Worm (Caenorhabditis elegans) whole organism, L3 larva: ENCODE measurements around the gene C18D11.1.
A peak's percentile ranks its signal among the peaks of the same experiment; 100 is the strongest.

Experiments used
- elt-3 ChIP-seq, 3 experiments: fragments of 150-350 bp in 1 of 3; sonication (generic microtip) in 2 of 3; optimal IDR thresholded peaks; 2 replicates in 2 of 3; 4 replicates in 1 of 3; lab custom pipeline; 2014 to 2017; ENCODE audit warnings: missing biosample characterization in 3 of 3, missing genetic modification characterization in 3 of 3
- hmg-11 ChIP-seq: sonication (generic microtip); optimal IDR thresholded peaks from 2 replicates; lab custom pipeline; 2016; ENCODE audit warnings: missing genetic modification characterization, missing compliant biosample characterization
- nhr-77 ChIP-seq: fragments of 150-350 bp; optimal IDR thresholded peaks from 2 replicates; lab custom pipeline; 2014; ENCODE audit warnings: missing biosample characterization, missing genetic modification characterization
- unc-62 ChIP-seq: fragments of 150-350 bp; sonication (generic microtip); optimal IDR thresholded peaks from 4 replicates; lab custom pipeline; 2014; ENCODE audit warnings: missing biosample characterization, missing genetic modification reagents, missing genetic modification characterization
- ztf-11 ChIP-seq: fragments of 150-350 bp; optimal IDR thresholded peaks from 2 replicates; lab custom pipeline; 2014; ENCODE audit warnings: missing biosample characterization, missing genetic modification characterization

DNA sequence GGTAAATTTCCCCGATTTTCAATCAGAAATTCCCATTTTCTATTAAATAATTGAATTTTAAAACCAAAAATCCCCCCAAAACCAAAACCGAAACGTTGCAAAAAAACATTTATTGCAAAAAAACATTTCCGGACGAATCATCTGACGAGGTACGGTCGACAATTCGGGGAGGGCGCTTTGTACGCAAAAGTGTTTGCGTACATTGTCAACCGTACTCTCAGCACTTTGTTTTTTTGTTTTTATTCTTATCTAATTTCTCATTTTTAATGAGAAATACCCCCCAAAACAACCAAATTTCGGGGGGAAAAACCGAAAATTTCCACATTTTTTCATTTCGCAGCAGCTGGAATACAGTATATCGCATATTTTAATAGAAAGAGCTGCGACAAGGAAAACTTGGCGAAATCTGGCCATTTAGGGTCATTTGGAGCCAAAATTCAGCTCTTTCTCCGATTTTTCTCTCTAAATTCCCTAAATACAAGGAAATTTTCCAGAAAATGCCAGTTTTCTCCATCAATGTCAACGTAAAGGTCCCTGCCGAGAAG is 31.4 kb downstream of the C18D11.1 start, which contains the start of gene mif-1:
- TF ChIP-seq unc-62 (GFP tag; lab: Kevin White, UChicago): no peak
- peak; percentile 33 for TF ChIP-seq hmg-11 (tag; lab: Kevin White, UChicago)
- TF ChIP-seq elt-3 (tag; optimal IDR thresholded peaks at IDR 0.05; lab: Kevin White, UChicago): no peak
- TF ChIP-seq ztf-11 (tag; lab: Kevin White, UChicago): no peak
- TF ChIP-seq nhr-77 (tag; lab: Kevin White, UChicago): no peak
